Fruit fly (Drosophila melanogaster) whole organism, embryonic: Measurements from ENCODE around the gene Tasp1.

Experiments
- Antp ChIP-seq: fragments of 200-800 bp; sonication (Bioruptor generic); optimal IDR thresholded peaks from 3 replicates; lab custom pipeline; 2016; ENCODE audit warnings: missing biosample characterization, missing genetic modification characterization
- CG11504 ChIP-seq: fragments of 200-800 bp; sonication (Bioruptor generic); optimal IDR thresholded peaks from 3 replicates; lab custom pipeline; 2019; ENCODE audit warnings: missing biosample characterization, mild to moderate bottlenecking, missing genetic modification characterization, moderate library complexity
- CG12942 ChIP-seq: fragments of 200-800 bp; sonication (Bioruptor generic); optimal IDR thresholded peaks from 3 replicates; lab custom pipeline; 2016; ENCODE audit warnings: missing biosample characterization, missing genetic modification characterization
- CG15601 ChIP-seq: fragments of 200-800 bp; sonication (Bioruptor generic); optimal IDR thresholded peaks from 3 replicates; lab custom pipeline; 2019; ENCODE audit warnings: missing biosample characterization, mild to moderate bottlenecking, missing genetic modification characterization, moderate library complexity
- CG1602 ChIP-seq: fragments of 200-800 bp; sonication (Bioruptor generic); optimal IDR thresholded peaks from 3 replicates; lab custom pipeline; 2016; ENCODE audit warnings: missing biosample characterization, missing genetic modification characterization
- CG1647 ChIP-seq: fragments of 200-800 bp; sonication (Bioruptor generic); optimal IDR thresholded peaks from 3 replicates; lab custom pipeline; 2016; ENCODE audit warnings: missing biosample characterization, missing genetic modification characterization
- CG17359 ChIP-seq: fragments of 200-800 bp; sonication (Bioruptor generic); optimal IDR thresholded peaks from 3 replicates; lab custom pipeline; 2018; ENCODE audit warnings: missing biosample characterization, mild to moderate bottlenecking, missing genetic modification characterization, moderate library complexity
- CG17385 ChIP-seq: fragments of 200-800 bp; sonication (Bioruptor generic); optimal IDR thresholded peaks from 3 replicates; lab custom pipeline; 2018; ENCODE audit warnings: missing biosample characterization, mild to moderate bottlenecking, missing genetic modification characterization
- CG17912 ChIP-seq: fragments of 200-800 bp; sonication (Bioruptor generic); optimal IDR thresholded peaks from 2 replicates; lab custom pipeline; 2018; ENCODE audit warnings: missing biosample characterization, mild to moderate bottlenecking, missing genetic modification characterization
- CG18011 ChIP-seq: fragments of 200-800 bp; sonication (Bioruptor generic); optimal IDR thresholded peaks from 2 replicates; lab custom pipeline; 2017; ENCODE audit warnings: missing biosample characterization, missing genetic modification characterization, mild to moderate bottlenecking, moderate library complexity, missing genotype
- CG30403 ChIP-seq: fragments of 200-800 bp; sonication (Bioruptor generic); optimal IDR thresholded peaks from 3 replicates; lab custom pipeline; 2016; ENCODE audit warnings: missing biosample characterization, missing genetic modification characterization
- CG30431 ChIP-seq: fragments of 200-800 bp; sonication (Bioruptor generic); optimal IDR thresholded peaks from 2 replicates; lab custom pipeline; 2017; ENCODE audit warnings: missing biosample characterization, missing genetic modification characterization
- CG31365 ChIP-seq: fragments of 200-800 bp; sonication (Bioruptor generic); optimal IDR thresholded peaks from 2 replicates; lab custom pipeline; 2018; ENCODE audit warnings: missing biosample characterization, mild to moderate bottlenecking, missing genetic modification characterization
- CG34224 ChIP-seq: fragments of 200-800 bp; sonication (Bioruptor generic); IDR thresholded peaks from 3 replicates; pipeline ENCODE4 v1.3.6; 2022; ENCODE audit warnings: missing biosample characterization, missing genetic modification characterization; ENCODE audit not compliant: partially characterized antibody
- CG4730 ChIP-seq: fragments of 200-800 bp; sonication (Bioruptor generic); IDR thresholded peaks from 2 replicates; pipeline ENCODE4 v1.3.6; 2022; ENCODE audit warnings: missing biosample characterization, missing genetic modification characterization
- CG6654 ChIP-seq: fragments of 200-800 bp; sonication (Bioruptor generic); optimal IDR thresholded peaks from 2 replicates; lab custom pipeline; 2017; ENCODE audit warnings: missing biosample characterization, mild to moderate bottlenecking, missing genetic modification characterization
- CG6765 ChIP-seq: fragments of 200-800 bp; sonication (Bioruptor generic); optimal IDR thresholded peaks from 3 replicates; lab custom pipeline; 2017; ENCODE audit warnings: missing biosample characterization, mild to moderate bottlenecking, missing genetic modification characterization
- CG7357 ChIP-seq: fragments of 200-800 bp; sonication (Bioruptor generic); IDR thresholded peaks from 3 replicates; pipeline ENCODE4 v1.3.6; 2022; ENCODE audit warnings: missing biosample characterization, missing genetic modification characterization
- CG7556 ChIP-seq: fragments of 200-800 bp; sonication (Bioruptor generic); optimal IDR thresholded peaks from 2 replicates; lab custom pipeline; 2017; ENCODE audit warnings: missing biosample characterization, mild to moderate bottlenecking, missing genetic modification characterization
- CG7963 ChIP-seq: fragments of 200-800 bp; sonication (Bioruptor generic); IDR thresholded peaks from 3 replicates; pipeline ENCODE4 v1.3.6; 2022; ENCODE audit warnings: missing biosample characterization, missing genetic modification characterization; ENCODE audit not compliant: partially characterized antibody
- CG8359 ChIP-seq: fragments of 200-800 bp; sonication (Bioruptor generic); optimal IDR thresholded peaks from 2 replicates; lab custom pipeline; 2017; ENCODE audit warnings: missing biosample characterization, mild to moderate bottlenecking, missing genetic modification characterization, borderline replicate concordance
- CG9609 ChIP-seq: fragments of 200-800 bp; sonication (Bioruptor generic); optimal IDR thresholded peaks from 3 replicates; lab custom pipeline; 2016; ENCODE audit warnings: missing biosample characterization, missing genetic modification characterization
- Deaf1 ChIP-seq: fragments of 200-800 bp; optimal IDR thresholded peaks from 3 replicates; lab custom pipeline; 2019; ENCODE audit warnings: missing biosample characterization, mild to moderate bottlenecking, missing genetic modification characterization, moderate library complexity
- Dref ChIP-seq: fragments of 200-800 bp; sonication (Bioruptor generic); IDR thresholded peaks from 2 replicates; pipeline ENCODE4 v1.3.6; 2022; ENCODE audit warnings: missing biosample characterization, missing genetic modification characterization
- Elba2 ChIP-seq: fragments of 200-800 bp; sonication (Bioruptor generic); optimal IDR thresholded peaks from 3 replicates; lab custom pipeline; 2016; ENCODE audit warnings: missing biosample characterization, missing genetic modification characterization
- Fer2 ChIP-seq: fragments of 200-800 bp; sonication (Bioruptor generic); optimal IDR thresholded peaks from 2 replicates; lab custom pipeline; 2018; ENCODE audit warnings: missing biosample characterization, mild to moderate bottlenecking, missing genetic modification characterization, moderate library complexity
- Fer3 ChIP-seq: fragments of 200-800 bp; sonication (Bioruptor generic); optimal IDR thresholded peaks from 2 replicates; lab custom pipeline; 2018; ENCODE audit warnings: missing biosample characterization, mild to moderate bottlenecking, missing genetic modification characterization, moderate library complexity
- Sox100B ChIP-seq: fragments of 200-800 bp; sonication (Bioruptor generic); optimal IDR thresholded peaks from 3 replicates; lab custom pipeline; 2018; ENCODE audit warnings: missing biosample characterization, mild to moderate bottlenecking, missing genetic modification characterization
- amos ChIP-seq: fragments of 200-800 bp; sonication (Bioruptor generic); IDR thresholded peaks from 2 replicates; pipeline ENCODE4 v1.3.6; 2022; ENCODE audit warnings: missing biosample characterization, missing genetic modification characterization; ENCODE audit not compliant: partially characterized antibody
- btn ChIP-seq: fragments of 200-800 bp; sonication (Bioruptor generic); optimal IDR thresholded peaks from 2 replicates; lab custom pipeline; 2016; ENCODE audit warnings: missing biosample characterization, missing genetic modification characterization
- caup ChIP-seq: fragments of 200-800 bp; sonication (Bioruptor generic); optimal IDR thresholded peaks from 3 replicates; lab custom pipeline; 2017; ENCODE audit warnings: missing biosample characterization, mild to moderate bottlenecking, missing genetic modification characterization, moderate library complexity; ENCODE audit not compliant: severe bottlenecking
- chm ChIP-seq: fragments of 200-800 bp; sonication (Bioruptor generic); IDR thresholded peaks from 2 replicates; pipeline ENCODE4 v1.3.6; 2022; ENCODE audit warnings: missing biosample characterization, missing genetic modification characterization
- dan ChIP-seq: fragments of 200-800 bp; sonication (Bioruptor generic); IDR thresholded peaks from 2 replicates; pipeline ENCODE4 v1.3.6; 2022; ENCODE audit warnings: missing biosample characterization, missing genetic modification characterization
- emc ChIP-seq: fragments of 200-800 bp; sonication (Bioruptor generic); optimal IDR thresholded peaks from 2 replicates; lab custom pipeline; 2016; ENCODE audit warnings: missing biosample characterization, missing genetic modification characterization
- ewg ChIP-seq: fragments of 200-800 bp; sonication (Bioruptor generic); optimal IDR thresholded peaks from 3 replicates; lab custom pipeline; 2017; ENCODE audit warnings: mild to moderate bottlenecking, missing biosample characterization, missing genetic modification reagents, missing genetic modification characterization
- exex ChIP-seq: fragments of 200-800 bp; sonication (Bioruptor generic); optimal IDR thresholded peaks from 4 replicates; lab custom pipeline; 2018; ENCODE audit warnings: missing biosample characterization, mild to moderate bottlenecking, missing genetic modification characterization, moderate library complexity
- fd3F ChIP-seq: fragments of 200-800 bp; sonication (Bioruptor generic); optimal IDR thresholded peaks from 2 replicates; lab custom pipeline; 2018; ENCODE audit warnings: missing biosample characterization, mild to moderate bottlenecking, missing genetic modification characterization, moderate library complexity
- gcm ChIP-seq: fragments of 200-800 bp; sonication (Bioruptor generic); optimal IDR thresholded peaks from 2 replicates; lab custom pipeline; 2019; ENCODE audit warnings: missing biosample characterization, mild to moderate bottlenecking, missing genetic modification characterization, moderate library complexity
- gfzf ChIP-seq: fragments of 200-800 bp; sonication (Bioruptor generic); optimal IDR thresholded peaks from 2 replicates; lab custom pipeline; 2016; ENCODE audit warnings: missing biosample characterization, mild to moderate bottlenecking, missing genetic modification characterization, moderate library complexity
- gsb-n ChIP-seq: fragments of 200-800 bp; sonication (Bioruptor generic); optimal IDR thresholded peaks from 3 replicates; lab custom pipeline; 2018; ENCODE audit warnings: missing biosample characterization, mild to moderate bottlenecking, missing genetic modification characterization
- hbn ChIP-seq: fragments of 200-800 bp; sonication (Bioruptor generic); IDR thresholded peaks from 2 replicates; pipeline ENCODE4 v1.3.6; 2022; ENCODE audit warnings: missing biosample characterization, missing genetic modification characterization; ENCODE audit not compliant: partially characterized antibody
- nau ChIP-seq: fragments of 200-800 bp; sonication (Bioruptor generic); optimal IDR thresholded peaks from 3 replicates; lab custom pipeline; 2017; ENCODE audit warnings: missing biosample characterization, mild to moderate bottlenecking, missing genetic modification characterization, missing genetic modification reagents
- nerfin-1 ChIP-seq: fragments of 200-800 bp; sonication (Bioruptor generic); optimal IDR thresholded peaks from 3 replicates; lab custom pipeline; 2019; ENCODE audit warnings: missing biosample characterization, mild to moderate bottlenecking, missing genetic modification characterization, moderate library complexity
- pros ChIP-seq: fragments of 200-800 bp; sonication (Bioruptor generic); optimal IDR thresholded peaks from 3 replicates; lab custom pipeline; 2019; ENCODE audit warnings: missing biosample characterization, mild to moderate bottlenecking, missing genetic modification characterization, moderate library complexity
- sens ChIP-seq: fragments of 200-800 bp; sonication (Bioruptor generic); peaks from one replicate; lab custom pipeline; 2016; ENCODE audit warnings: missing biosample characterization, missing genetic modification characterization
- slou ChIP-seq: fragments of 200-800 bp; sonication (Bioruptor generic); optimal IDR thresholded peaks from 3 replicates; lab custom pipeline; 2016; ENCODE audit warnings: missing biosample characterization, missing genetic modification characterization
- stc ChIP-seq: fragments of 200-800 bp; sonication (Bioruptor generic); IDR thresholded peaks from 2 replicates; pipeline ENCODE4 v1.3.6; 2022; ENCODE audit warnings: missing biosample characterization, missing genetic modification characterization
- ttk ChIP-seq: fragments of 200-800 bp; sonication (Bioruptor generic); IDR thresholded peaks from 2 replicates; pipeline ENCODE4 v2.1.2; 2022; ENCODE audit warnings: missing biosample characterization, missing genetic modification characterization

The Tasp1 gene

dm6 chr3L:16056101-16056891, 31.0 kb downstream of the Tasp1 start (continued):
- TF ChIP-seq CG15601 (tag; lab: Kevin White, UChicago) = peak; percentile 43
- no peak for TF ChIP-seq gfzf (GFP tag; lab: Kevin White, UChicago)
- no peak for TF ChIP-seq CG7357 (GFP tag; lab: Robert Waterston, UW)
- no peak for TF ChIP-seq CG1602 (GFP tag; lab: Kevin White, UChicago)
- no peak for TF ChIP-seq Fer3 (tag; lab: Kevin White, UChicago)
- no peak for TF ChIP-seq ewg (GFP tag; lab: Kevin White, UChicago)
- TF ChIP-seq nerfin-1 (tag; lab: Kevin White, UChicago) = no peak
- TF ChIP-seq CG8359 (GFP tag; lab: Kevin White, UChicago) = peak; percentile 48
- no peak for TF ChIP-seq pros (GFP tag; lab: Kevin White, UChicago)
- peak; percentile 22 for TF ChIP-seq nau (GFP tag; lab: Kevin White, UChicago)
- no peak for TF ChIP-seq Fer2
- no peak for TF ChIP-seq btn (GFP tag; lab: Kevin White, UChicago)
- no peak for TF ChIP-seq CG12942 (GFP tag; lab: Kevin White, UChicago)

- no peak for TF ChIP-seq CG17912
- TF ChIP-seq CG7963 (GFP tag; lab: Robert Waterston, UW) = no peak
- TF ChIP-seq amos (GFP tag; lab: Robert Waterston, UW) = no peak
- no peak for TF ChIP-seq emc (GFP tag; lab: Kevin White, UChicago)
- TF ChIP-seq CG31365 (tag; lab: Kevin White, UChicago) = no peak
- no peak for TF ChIP-seq CG9609 (GFP tag; lab: Kevin White, UChicago)
- no peak for TF ChIP-seq Dref
- TF ChIP-seq CG7556 = peak; percentile 67
- no peak for TF ChIP-seq fd3F
- no peak for TF ChIP-seq CG6765 (GFP tag; lab: Kevin White, UChicago)
- TF ChIP-seq CG18011 (GFP tag; lab: Kevin White, UChicago) = no peak
- no peak for TF ChIP-seq chm (GFP tag; lab: Robert Waterston, UW)
- TF ChIP-seq CG11504 (tag; lab: Kevin White, UChicago) = peak; percentile 76
- no peak for TF ChIP-seq CG1647
- no peak for TF ChIP-seq Elba2 (GFP tag; lab: Kevin White, UChicago)
- peak; percentile 13 for TF ChIP-seq caup (GFP tag; lab: Kevin White, UChicago)
- peak; percentile 53 for TF ChIP-seq gcm (GFP tag; lab: Kevin White, UChicago)
- no peak for TF ChIP-seq hbn
- TF ChIP-seq CG4730 = no peak
- TF ChIP-seq Antp (GFP tag; lab: Kevin White, UChicago) = no peak
- TF ChIP-seq slou = no peak
- peak; percentile 75 for TF ChIP-seq sens (GFP tag; lab: Kevin White, UChicago)
- TF ChIP-seq Sox100B (GFP tag; lab: Kevin White, UChicago) = peak; percentile 53
- peak; percentile 31 for TF ChIP-seq CG17385 (GFP tag; lab: Kevin White, UChicago)
- 0 out of 2 replicates have a peak, but pooled peaks have one; percentile 5 for TF ChIP-seq ttk (GFP tag; lab: Robert Waterston, UW)
- no peak for TF ChIP-seq gsb-n (tag; lab: Kevin White, UChicago)
- peak; percentile 24 for TF ChIP-seq CG17359 (tag; lab: Kevin White, UChicago)
- TF ChIP-seq Deaf1 (tag; lab: Kevin White, UChicago) = peak; percentile 33
- no peak for TF ChIP-seq CG30431 (GFP tag; lab: Kevin White, UChicago)
- no peak for TF ChIP-seq CG34224
- TF ChIP-seq CG30403 (GFP tag; lab: Kevin White, UChicago) = peak; percentile 50
- TF ChIP-seq exex (tag; lab: Kevin White, UChicago) = no peak
- no peak for TF ChIP-seq dan (GFP tag; lab: Robert Waterston, UW)
- peak; percentile 26; the same call in 1 of the 2 replicates for TF ChIP-seq stc (GFP tag; lab: Robert Waterston, UW)
- no peak for TF ChIP-seq CG6654 (GFP tag; lab: Kevin White, UChicago)
Measured at dm6 chr3L:16054095-16054494, 33.2 kb downstream of the Tasp1 start.
